Fruit fly (Drosophila melanogaster) whole organism, prepupa: Measurements from ENCODE around the gene ninaA.

Experiments
- CG11762 ChIP-seq: fragments of 200-800 bp; sonication (Bioruptor generic); optimal IDR thresholded peaks from 3 replicates; lab custom pipeline; 2016; ENCODE audit warnings: missing biosample characterization, missing genetic modification characterization; ENCODE audit not compliant: insufficient read depth
- CG11902 ChIP-seq: fragments of 200-800 bp; sonication (Bioruptor generic); optimal IDR thresholded peaks from 3 replicates; lab custom pipeline; 2016; ENCODE audit warnings: missing biosample characterization, missing genetic modification characterization
- CG15336 ChIP-seq: fragments of 200-800 bp; sonication (Bioruptor generic); IDR thresholded peaks from 2 replicates; pipeline ENCODE4 v1.3.6; 2022; ENCODE audit warnings: missing biosample characterization, missing genetic modification characterization
- CG6792 ChIP-seq: fragments of 200-800 bp; sonication (Bioruptor generic); optimal IDR thresholded peaks from 3 replicates; lab custom pipeline; 2016; ENCODE audit warnings: missing biosample characterization, missing genetic modification characterization
- CG6808 ChIP-seq: fragments of 200-800 bp; sonication (Bioruptor generic); optimal IDR thresholded peaks from 3 replicates; lab custom pipeline; 2017; ENCODE audit warnings: missing biosample characterization, missing genetic modification characterization, mild to moderate bottlenecking, moderate library complexity, missing genetic modification reagents
- CG8119 ChIP-seq: fragments of 200-800 bp; sonication (Bioruptor generic); IDR thresholded peaks from 3 replicates; pipeline ENCODE4 v1.3.6; 2022; ENCODE audit warnings: missing biosample characterization, missing genetic modification characterization
- Eip93F ChIP-seq: fragments of 200-800 bp; sonication (Bioruptor generic); optimal IDR thresholded peaks from 2 replicates; lab custom pipeline; 2016; ENCODE audit warnings: missing biosample characterization, mild to moderate bottlenecking, missing genetic modification characterization
- Hr38 ChIP-seq: sonication (Bioruptor generic); optimal IDR thresholded peaks from 2 replicates; lab custom pipeline; 2016; ENCODE audit warnings: missing biosample characterization, missing genetic modification characterization
- OdsH ChIP-seq: fragments of 200-800 bp; sonication (Bioruptor generic); optimal IDR thresholded peaks from 3 replicates; lab custom pipeline; 2016; ENCODE audit warnings: missing biosample characterization, missing genetic modification characterization
- Sox102F ChIP-seq: fragments of 200-800 bp; sonication (Bioruptor generic); optimal IDR thresholded peaks from 2 replicates; lab custom pipeline; 2016; ENCODE audit warnings: missing biosample characterization, mild to moderate bottlenecking, missing genetic modification characterization
- acj6 ChIP-seq: fragments of 200-800 bp; sonication (Bioruptor generic); optimal IDR thresholded peaks from 3 replicates; lab custom pipeline; 2016; ENCODE audit warnings: missing biosample characterization, missing genetic modification characterization
- esn ChIP-seq: fragments of 200-800 bp; sonication (Bioruptor generic); optimal IDR thresholded peaks from 2 replicates; lab custom pipeline; 2016; ENCODE audit warnings: missing biosample characterization, mild to moderate bottlenecking, missing genetic modification characterization, moderate library complexity

DNA sequence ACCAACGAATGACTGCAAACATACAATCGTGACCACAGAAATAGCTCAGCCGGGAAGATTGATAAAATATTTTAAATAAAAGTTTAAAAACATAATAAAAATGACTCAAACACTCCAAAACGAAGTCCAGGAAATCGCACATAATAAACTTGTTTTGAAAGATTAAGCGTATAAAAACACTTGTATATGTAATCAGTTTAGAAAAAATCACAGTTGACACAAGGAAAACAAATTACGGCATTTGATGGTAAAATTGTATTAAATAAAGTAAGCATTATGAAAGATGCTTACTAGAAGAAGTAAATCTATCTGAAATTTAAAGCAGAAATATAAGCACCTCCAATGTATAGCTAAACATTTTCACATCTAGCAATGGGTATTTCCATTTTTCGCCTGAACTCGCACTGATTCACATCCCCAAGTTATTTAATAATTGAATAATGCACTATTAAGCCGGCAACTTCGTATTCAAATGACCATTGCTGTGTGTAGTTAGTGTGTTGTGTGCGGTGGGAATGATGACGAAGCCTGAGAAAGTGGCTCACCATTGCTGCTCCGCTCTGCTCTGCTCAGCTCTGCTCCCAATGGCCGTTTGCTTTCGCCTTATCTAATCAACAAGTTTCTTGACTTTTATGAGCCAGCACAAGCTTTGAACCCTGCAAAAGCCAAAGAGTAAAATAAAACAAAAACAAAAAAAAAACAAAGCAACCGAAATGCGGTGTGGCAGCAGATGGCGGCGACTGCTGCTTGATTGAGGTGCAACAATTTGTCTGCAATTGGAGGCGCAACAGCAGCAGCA, 29.7 kb upstream of the ninaA start:
- TF ChIP-seq CG6792 (GFP tag; lab: Kevin White, UChicago) (peak; percentile 4), CG15336 (GFP tag; lab: Robert Waterston, UW) (peak; percentile 67), OdsH (GFP tag; lab: Kevin White, UChicago) (peak; percentile 68), Eip93F (peak; percentile 4), esn (GFP tag; lab: Kevin White, UChicago) (peak; percentile 63), CG11762 (peak; percentile 13), Sox102F (peak; percentile 14), CG6808 (GFP tag; lab: Kevin White, UChicago) (peak; percentile 52), Hr38 (GFP tag; lab: Kevin White, UChicago) (no peak), acj6 (peak; percentile 69), CG8119 (GFP tag; lab: Robert Waterston, UW) (peak; percentile 66), CG11902 (GFP tag; lab: Kevin White, UChicago) (no peak)
